Worm (Caenorhabditis elegans) whole organism, L1 larva: ENCODE data around the gene srv-9.
A peak's percentile ranks its signal among the peaks of the same experiment; 100 is the strongest.

Experiments
- C04F5.9 ChIP-seq: sonication (generic microtip); optimal IDR thresholded peaks from 2 replicates; lab custom pipeline; 2016; ENCODE audit warnings: missing genetic modification characterization, missing compliant biosample characterization
- C34B4.2 ChIP-seq: sonication (generic microtip); optimal IDR thresholded peaks from 2 replicates; lab custom pipeline; 2017; ENCODE audit warnings: mild to moderate bottlenecking, missing genetic modification characterization, missing compliant biosample characterization
- F16B12.6 ChIP-seq: fragments of 150-350 bp; optimal IDR thresholded peaks from 2 replicates; lab custom pipeline; 2014; ENCODE audit warnings: missing biosample characterization, missing genetic modification characterization
- Y116A8C.19 ChIP-seq: sonication (generic microtip); optimal IDR thresholded peaks from 2 replicates; lab custom pipeline; 2016; ENCODE audit warnings: missing compliant biosample characterization, missing genetic modification characterization, borderline replicate concordance
- alr-1 ChIP-seq: fragments of 200-800 bp; sonication (Bioruptor generic); optimal IDR thresholded peaks from 2 replicates; lab custom pipeline; 2018; ENCODE audit warnings: borderline replicate concordance, mild to moderate bottlenecking, missing genetic modification characterization, missing compliant biosample characterization
- aly-2 ChIP-seq: fragments of 150-350 bp; optimal IDR thresholded peaks from 2 replicates; lab custom pipeline; 2014; ENCODE audit warnings: missing biosample characterization, missing genetic modification characterization
- blmp-1 ChIP-seq: fragments of 150-350 bp; optimal IDR thresholded peaks from 2 replicates; lab custom pipeline; 2014; ENCODE audit warnings: missing biosample characterization, missing genetic modification characterization
- ceh-63 ChIP-seq: fragments of 200-800 bp; sonication (Bioruptor generic); optimal IDR thresholded peaks from 2 replicates; lab custom pipeline; 2018; ENCODE audit warnings: mild to moderate bottlenecking, missing genetic modification characterization, missing compliant biosample characterization
- ceh-8 ChIP-seq: fragments of 200-800 bp; sonication (Bioruptor generic); optimal IDR thresholded peaks from 2 replicates; lab custom pipeline; 2018; ENCODE audit warnings: mild to moderate bottlenecking, missing genetic modification characterization, moderate library complexity, missing compliant biosample characterization
- ceh-82 ChIP-seq, 3 experiments: fragments of 150-350 bp in 1 of 3; sonication (generic microtip) in 2 of 3; optimal IDR thresholded peaks; 2 replicates each; lab custom pipeline; 2014 to 2017; ENCODE audit warnings: missing biosample characterization in 3 of 3, missing genetic modification characterization in 3 of 3
- ceh-88 ChIP-seq: fragments of 200-800 bp; sonication (Bioruptor generic); IDR thresholded peaks from 2 replicates; pipeline ENCODE4 v1.3.6; 2022; ENCODE audit warnings: missing genetic modification characterization, missing compliant biosample characterization
- ceh-90 ChIP-seq: sonication (generic microtip); optimal IDR thresholded peaks from 2 replicates; lab custom pipeline; 2016; ENCODE audit warnings: missing genetic modification characterization, missing compliant biosample characterization
- efl-1 ChIP-seq, 4 experiments: fragments of 150-350 bp; optimal IDR thresholded peaks in 3 of 4; peaks in 1 of 4; 1 replicate in 1 of 4; 2 replicates in 3 of 4; lab custom pipeline; 2014; ENCODE audit warnings: missing biosample characterization in 2 of 4, missing genetic modification characterization in 2 of 4, missing genetic modification reagents in 2 of 4
- efl-3 ChIP-seq: fragments of 200-800 bp; sonication (Bioruptor generic); optimal IDR thresholded peaks from 2 replicates; lab custom pipeline; 2018; ENCODE audit warnings: mild to moderate bottlenecking, missing genetic modification characterization, missing compliant biosample characterization
- egl-13 ChIP-seq: sonication (generic microtip); optimal IDR thresholded peaks from 2 replicates; lab custom pipeline; 2016; ENCODE audit warnings: missing genotype, missing genetic modification reagents, missing genetic modification characterization, missing compliant biosample characterization
- egl-27 ChIP-seq, 2 experiments: fragments of 150-350 bp in 1 of 2; sonication (generic microtip); optimal IDR thresholded peaks; 3 replicates each; lab custom pipeline; 2017 to 2018; ENCODE audit warnings: missing biosample characterization in 2 of 2, missing genetic modification characterization in 2 of 2, missing genetic modification reagents in 2 of 2
- elt-3 ChIP-seq, 6 experiments: fragments of 150-350 bp in 1 of 6; sonication (generic microtip); optimal IDR thresholded peaks; 2 replicates each; lab custom pipeline; 2017 to 2018; ENCODE audit warnings: missing biosample characterization in 6 of 6, missing genetic modification characterization in 6 of 6, inconsistent platforms in 1 of 6
- fkh-4 ChIP-seq: sonication (generic microtip); optimal IDR thresholded peaks from 2 replicates; lab custom pipeline; 2016; ENCODE audit warnings: missing compliant biosample characterization, missing genetic modification characterization, borderline replicate concordance
- fos-1 ChIP-seq: fragments of 150-350 bp; optimal IDR thresholded peaks from 2 replicates; lab custom pipeline; 2014; ENCODE audit warnings: missing biosample characterization, missing genetic modification characterization
- grh-1 ChIP-seq: fragments of 200-800 bp; sonication (Bioruptor generic); IDR thresholded peaks from 2 replicates; pipeline ENCODE4 v1.3.6; 2022; ENCODE audit warnings: missing genetic modification reagents, missing genetic modification characterization, missing compliant biosample characterization
- hlh-17 ChIP-seq: fragments of 200-800 bp; sonication (Bioruptor generic); optimal IDR thresholded peaks from 2 replicates; lab custom pipeline; 2018; ENCODE audit warnings: missing genetic modification characterization, mild to moderate bottlenecking, missing compliant biosample characterization, moderate library complexity, borderline replicate concordance
- hpl-2 ChIP-seq: fragments of 150-350 bp; optimal IDR thresholded peaks from 2 replicates; lab custom pipeline; 2014; ENCODE audit warnings: missing biosample characterization, missing genetic modification reagents, missing genetic modification characterization
- jun-1 ChIP-seq: fragments of 150-350 bp; optimal IDR thresholded peaks from 2 replicates; lab custom pipeline; 2014; ENCODE audit warnings: missing biosample characterization, missing genetic modification reagents, missing genetic modification characterization
- lin-13 ChIP-seq: fragments of 150-350 bp; optimal IDR thresholded peaks from 2 replicates; lab custom pipeline; 2014; ENCODE audit warnings: missing biosample characterization, missing genetic modification reagents, missing genetic modification characterization
- lin-14 ChIP-seq: fragments of 200-800 bp; sonication (Bioruptor generic); optimal IDR thresholded peaks from 2 replicates; lab custom pipeline; 2018; ENCODE audit warnings: mild to moderate bottlenecking, missing genetic modification characterization, moderate library complexity, missing compliant biosample characterization
- lin-15B ChIP-seq: fragments of 150-350 bp; sonication (generic microtip); optimal IDR thresholded peaks from 3 replicates; lab custom pipeline; 2014; ENCODE audit warnings: missing biosample characterization, missing genetic modification characterization
- mdl-1 ChIP-seq, 2 experiments: fragments of 150-350 bp; optimal IDR thresholded peaks; 2 replicates each; lab custom pipeline; 2014 to 2017; ENCODE audit warnings: missing biosample characterization in 2 of 2, missing genetic modification characterization in 2 of 2, inconsistent platforms in 1 of 2
- mef-2 ChIP-seq: fragments of 150-350 bp; optimal IDR thresholded peaks from 2 replicates; lab custom pipeline; 2014; ENCODE audit warnings: missing biosample characterization, missing genetic modification characterization
- nhr-19 ChIP-seq: fragments of 200-800 bp; sonication (Bioruptor generic); conservative IDR thresholded peaks from 2 replicates; pipeline ENCODE4 v1.3.6; 2022; ENCODE audit warnings: missing genetic modification characterization, missing compliant biosample characterization
- nhr-20 ChIP-seq: sonication (generic microtip); optimal IDR thresholded peaks from 2 replicates; lab custom pipeline; 2016; ENCODE audit warnings: mild to moderate bottlenecking, missing genetic modification characterization, missing compliant biosample characterization
- nhr-28 ChIP-seq: fragments of 150-350 bp; optimal IDR thresholded peaks from 2 replicates; lab custom pipeline; 2014; ENCODE audit warnings: missing biosample characterization, missing genetic modification characterization
- nhr-47 ChIP-seq: sonication (generic microtip); optimal IDR thresholded peaks from 2 replicates; lab custom pipeline; 2016; ENCODE audit warnings: mild to moderate bottlenecking, missing genetic modification characterization, moderate library complexity, missing compliant biosample characterization
- nhr-71 ChIP-seq: sonication (generic microtip); optimal IDR thresholded peaks from 2 replicates; lab custom pipeline; 2016; ENCODE audit warnings: mild to moderate bottlenecking, missing genetic modification characterization, moderate library complexity, missing compliant biosample characterization
- nhr-76 ChIP-seq: sonication (generic microtip); optimal IDR thresholded peaks from 2 replicates; lab custom pipeline; 2017; ENCODE audit warnings: missing biosample characterization, missing genetic modification characterization
- nhr-77 ChIP-seq: fragments of 150-350 bp; optimal IDR thresholded peaks from 2 replicates; lab custom pipeline; 2014; ENCODE audit warnings: missing biosample characterization, missing genetic modification characterization
- nhr-85 ChIP-seq: sonication (generic microtip); peaks from one replicate; lab custom pipeline; 2016; ENCODE audit warnings: missing genetic modification characterization, inconsistent platforms, missing compliant biosample characterization
- pag-3 ChIP-seq: sonication (generic microtip); optimal IDR thresholded peaks from 2 replicates; lab custom pipeline; 2017; ENCODE audit warnings: missing genetic modification characterization, mild to moderate bottlenecking, missing compliant biosample characterization, antibody characterized with exemption, borderline replicate concordance; ENCODE audit not compliant: insufficient read depth
- pqm-1 ChIP-seq: sonication (generic microtip); optimal IDR thresholded peaks from 3 replicates; lab custom pipeline; 2017; ENCODE audit warnings: missing biosample characterization, missing genetic modification characterization
- rnt-1 ChIP-seq: sonication (generic microtip); optimal IDR thresholded peaks from 2 replicates; lab custom pipeline; 2016; ENCODE audit warnings: mild to moderate bottlenecking, missing genetic modification characterization, moderate library complexity, missing compliant biosample characterization
- sptf-1 ChIP-seq: fragments of 150-350 bp; optimal IDR thresholded peaks from 2 replicates; lab custom pipeline; 2014; ENCODE audit warnings: missing biosample characterization, missing genetic modification characterization
- tbx-2 ChIP-seq: sonication (generic microtip); optimal IDR thresholded peaks from 2 replicates; lab custom pipeline; 2016; ENCODE audit warnings: missing genetic modification characterization, missing compliant biosample characterization
- tlp-1 ChIP-seq: fragments of 150-350 bp; optimal IDR thresholded peaks from 2 replicates; lab custom pipeline; 2014; ENCODE audit warnings: missing biosample characterization, missing genetic modification characterization
- unc-62 ChIP-seq: fragments of 150-350 bp; optimal IDR thresholded peaks from 2 replicates; lab custom pipeline; 2014; ENCODE audit warnings: missing biosample characterization, missing genetic modification reagents, missing genetic modification characterization
- unc-98 ChIP-seq: fragments of 200-800 bp; sonication (Bioruptor generic); IDR thresholded peaks from 2 replicates; pipeline ENCODE4 v1.3.6; 2022; ENCODE audit warnings: missing genetic modification characterization, missing compliant biosample characterization
- vab-15 ChIP-seq: sonication (generic microtip); optimal IDR thresholded peaks from 2 replicates; lab custom pipeline; 2017; ENCODE audit warnings: missing genotype, mild to moderate bottlenecking, missing genetic modification characterization, missing compliant biosample characterization
- zag-1 ChIP-seq: fragments of 150-350 bp; optimal IDR thresholded peaks from 2 replicates; lab custom pipeline; 2014; ENCODE audit warnings: missing biosample characterization, missing genetic modification characterization
- ztf-11 ChIP-seq, 2 experiments: sonication (generic microtip); optimal IDR thresholded peaks; 2 replicates each; lab custom pipeline; 2016 to 2017; ENCODE audit warnings: missing genetic modification characterization in 2 of 2, missing biosample characterization in 1 of 2, missing compliant biosample characterization in 1 of 2
- ztf-4 ChIP-seq: fragments of 150-350 bp; optimal IDR thresholded peaks from 2 replicates; lab custom pipeline; 2014; ENCODE audit warnings: missing biosample characterization, missing genetic modification characterization

Gene srv-9

DNA sequence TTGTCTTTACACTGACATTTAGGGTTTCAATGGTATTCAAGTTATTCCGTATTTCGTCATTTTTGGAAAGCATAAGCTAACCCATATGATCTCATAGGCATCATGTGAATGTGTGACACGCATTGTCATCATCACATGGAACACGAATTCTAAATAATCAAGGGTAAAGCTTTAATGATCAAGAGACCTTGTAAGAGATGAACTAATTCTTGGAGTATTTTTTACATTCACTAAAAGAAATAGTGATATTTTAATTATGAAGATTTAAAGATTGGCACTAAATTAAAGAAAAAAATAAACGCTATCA is 11.0 kb downstream of the srv-9 start:
- peak; percentile 70 for TF ChIP-seq ztf-4
- TF ChIP-seq egl-13 (tag; lab: Kevin White, UChicago) = no peak
- TF ChIP-seq jun-1 = peak; percentile 15
- no peak for TF ChIP-seq vab-15 (tag; lab: Kevin White, UChicago)

- TF ChIP-seq pqm-1 (no peak), C34B4.2 (tag; lab: Kevin White, UChicago) (no peak), ceh-82 (tag; optimal IDR thresholded peaks at IDR 0.05; lab: Kevin White, UChicago) (no peak), grh-1 (GFP tag; lab: Robert Waterston, UW) (no peak), ztf-11 (tag; optimal IDR thresholded peaks at IDR 0.05; lab: Kevin White, UChicago) (no peak), efl-3 (no peak), nhr-85 (tag; lab: Kevin White, UChicago) (no peak), ceh-63 (GFP tag; lab: Kevin White, UChicago) (no peak), mef-2 (no peak), tlp-1 (tag; lab: Kevin White, UChicago) (no peak), F16B12.6 (no peak), nhr-28 (tag; lab: Kevin White, UChicago) (no peak), nhr-47 (tag; lab: Kevin White, UChicago) (no peak), zag-1 (tag; lab: Kevin White, UChicago) (no peak), pag-3 (no peak), efl-1 (optimal IDR thresholded peaks at IDR 0.05; lab: Kevin White, UChicago) (no peak), efl-1 (GFP tag; optimal IDR thresholded peaks at IDR 0.05 in 1 of 2; lab: Kevin White, UChicago) (no peak), C04F5.9 (tag; lab: Kevin White, UChicago) (no peak), Y116A8C.19 (tag; lab: Kevin White, UChicago) (no peak), nhr-71 (tag; lab: Kevin White, UChicago) (no peak)
Measured at ce11 chrV:13411225-13411991, 11.5 kb downstream of the srv-9 start.

DNA sequence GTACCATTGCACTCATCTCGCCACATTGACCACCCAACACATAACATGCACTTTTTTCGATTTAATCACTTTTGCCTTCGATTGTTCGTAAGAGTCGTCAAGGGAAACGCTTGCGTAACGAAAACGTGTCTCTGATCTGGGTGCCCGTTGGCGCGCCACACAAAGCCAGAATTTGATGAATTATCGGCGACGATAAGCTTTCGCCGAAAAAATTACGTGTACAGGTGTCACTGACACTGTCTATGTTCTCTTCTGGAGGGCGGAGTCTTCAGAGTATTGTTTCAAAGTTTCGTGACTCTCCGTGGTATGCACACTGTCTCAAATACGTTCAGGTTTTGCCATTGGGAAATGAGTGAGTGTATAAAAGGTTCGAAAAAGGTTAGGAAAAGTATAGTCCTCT is 12.3 kb downstream of the srv-9 start, which contains the start of gene F53F1.4:
Gene F53F1.4, plus strand, starts transcription at position 390 of the 400 bp plus-strand sequence.
- TF ChIP-seq elt-3 (tag; optimal IDR thresholded peaks at IDR 0.05; lab: Kevin White, UChicago) (no peak), blmp-1 (tag; lab: Kevin White, UChicago) (peak; percentile 85), nhr-76 (no peak)

DNA sequence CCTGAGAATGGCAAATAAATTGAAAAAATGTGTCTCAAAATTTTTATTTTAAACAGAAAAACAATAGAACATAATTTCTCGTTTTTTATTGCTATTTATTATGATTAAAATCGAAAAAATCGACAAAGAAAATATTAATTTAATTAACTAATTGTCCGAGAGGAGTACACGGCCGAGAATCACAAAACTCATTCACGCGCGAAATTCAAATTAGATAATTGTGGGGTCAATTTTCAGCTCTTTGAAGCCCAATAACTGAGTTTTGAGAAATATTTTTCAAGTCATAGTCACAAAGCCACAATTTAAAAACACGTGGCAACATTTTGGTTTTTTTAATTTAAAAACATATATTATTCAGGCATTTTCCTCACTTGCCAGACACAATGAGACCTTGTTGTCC is 13.9 kb downstream of the srv-9 start:
- TF ChIP-seq nhr-77 (tag; lab: Kevin White, UChicago) (no peak), alr-1 (tag; lab: Kevin White, UChicago) (no peak), lin-15B (tag; lab: Kevin White, UChicago) (no peak), ceh-88 (no peak), sptf-1 (tag; lab: Kevin White, UChicago) (no peak), fos-1 (no peak), tbx-2 (tag; lab: Kevin White, UChicago) (peak; percentile 43), mdl-1 (tag; optimal IDR thresholded peaks at IDR 0.05; lab: Kevin White, UChicago) (no peak), blmp-1 (tag; lab: Kevin White, UChicago) (peak; percentile 43), egl-27 (tag; optimal IDR thresholded peaks at IDR 0.05; lab: Kevin White, UChicago) (no peak), lin-13 (no peak), rnt-1 (tag; lab: Kevin White, UChicago) (peak; percentile 82), fkh-4 (peak; percentile 56), nhr-20 (tag; lab: Kevin White, UChicago) (peak; percentile 61), lin-14 (GFP tag; lab: Kevin White, UChicago) (peak; percentile 30), aly-2 (tag; lab: Kevin White, UChicago) (no peak), hlh-17 (GFP tag; lab: Kevin White, UChicago) (no peak), nhr-19 (GFP tag; lab: Robert Waterston, UW) (peak; percentile 54), hpl-2 (GFP tag; lab: Kevin White, UChicago) (no peak), ceh-90 (tag; lab: Kevin White, UChicago) (peak; percentile 81), zag-1 (tag; lab: Kevin White, UChicago) (no peak), ceh-8 (GFP tag; lab: Kevin White, UChicago) (no peak), unc-98 (GFP tag; lab: Robert Waterston, UW) (no peak), unc-62 (no peak)
